Worm (Caenorhabditis elegans): ENCODE measurements around the gene tofu-1.
A peak's percentile ranks its signal among the peaks of the same experiment; 100 is the strongest.

tofu-1 gene

ce11 chrV:9980731-9981483 lies at the start of gene tofu-1, which contains the start of gene ruvb-1:
Gene tofu-1, plus strand, starts transcription at chrV:9981147.
Gene ruvb-1, minus strand, starts transcription at chrV:9980802.
- TF ChIP-seq grh-1 (GFP tag; IDR thresholded peaks at IDR 0.05) (peak; percentile 78), nhr-71 (tag; optimal IDR thresholded peaks at IDR 0.05) (peak; percentile 81), nhr-85 (tag) (peak; percentile 79), lin-35 (GFP tag; optimal IDR thresholded peaks at IDR 0.05) (peak; percentile 40 to 70), ceh-82 (tag; optimal IDR thresholded peaks at IDR 0.05) (peak in 2 of 3 experiments; percentile 39 to 42), unc-86 (tag; optimal IDR thresholded peaks at IDR 0.05) (peak; percentile 64), isw-1 (GFP tag; IDR thresholded peaks at IDR 0.05) (peak; percentile 48), mep-1 (tag; optimal IDR thresholded peaks at IDR 0.05) (peak; percentile 59), lin-13 (GFP tag; optimal IDR thresholded peaks at IDR 0.05) (peak; percentile 16), C16A3.4 (tag; optimal IDR thresholded peaks at IDR 0.05) (peak; percentile 45), nhr-20 (tag; optimal IDR thresholded peaks at IDR 0.05) (peak; percentile 79), rnt-1 (tag; optimal IDR thresholded peaks at IDR 0.05) (peak; percentile 43), elt-2 (tag; optimal IDR thresholded peaks at IDR 0.05) (peak; percentile 32), skn-1 (tag; optimal IDR thresholded peaks at IDR 0.05) (peak; percentile 3), efl-1 (optimal IDR thresholded peaks at IDR 0.05) (peak; percentile 30 to 60), efl-1 (GFP tag; optimal IDR thresholded peaks at IDR 0.05 in 1 of 2) (peak; percentile 49 to 96), lir-3 (tag; optimal IDR thresholded peaks at IDR 0.05; ENCODE audit: poor library complexity) (peak; percentile 64), tbx-2 (tag; optimal IDR thresholded peaks at IDR 0.05) (peak; percentile 72), pax-3 (tag; optimal IDR thresholded peaks at IDR 0.05) (peak; percentile 14), nhr-77 (tag; optimal IDR thresholded peaks at IDR 0.05) (peak; percentile 24), ztf-11 (tag; optimal IDR thresholded peaks at IDR 0.05) (peak in 1 of 2 experiments; percentile 64), dpl-1 (GFP tag; optimal IDR thresholded peaks at IDR 0.05) (peak; percentile 5 to 65 (median 49)), nhr-90 (tag; optimal IDR thresholded peaks at IDR 0.05; ENCODE audit: poor library complexity) (peak; percentile 87), swsn-7 (tag; optimal IDR thresholded peaks at IDR 0.05) (peak; percentile 78), blmp-1 (tag; optimal IDR thresholded peaks at IDR 0.05) (peak; percentile 14), xbp-1 (tag; optimal IDR thresholded peaks at IDR 0.05) (peak; percentile 75), lin-14 (GFP tag; optimal IDR thresholded peaks at IDR 0.05) (peak; percentile 63), nhr-47 (tag; optimal IDR thresholded peaks at IDR 0.05) (peak; percentile 84), F16B12.6 (tag; optimal IDR thresholded peaks at IDR 0.05) (peak; percentile 84), ceh-88 (GFP tag; IDR thresholded peaks at IDR 0.05) (peak; percentile 55), nhr-19 (GFP tag; conservative IDR thresholded peaks at IDR 0.05) (peak; percentile 81), lsy-2 (tag; optimal IDR thresholded peaks at IDR 0.05) (peak; percentile 46 to 60), dsc-1 (tag; optimal IDR thresholded peaks at IDR 0.05) (peak; percentile 24), ceh-8 (GFP tag; optimal IDR thresholded peaks at IDR 0.05) (peak; percentile 13), snu-23 (GFP tag; optimal IDR thresholded peaks at IDR 0.05) (peak; percentile 82), mab-9 (GFP tag; IDR thresholded peaks at IDR 0.05) (peak; percentile 52)

ce11 chrV:9937435-9937834 lies 43.5 kb upstream of the tofu-1 start, which contains the start of gene srj-33:
Gene srj-33, minus strand, starts transcription at chrV:9937535.
- TF ChIP-seq nhr-77 (tag; optimal IDR thresholded peaks at IDR 0.05) (no peak), alr-1 (tag; optimal IDR thresholded peaks at IDR 0.05; ENCODE audit: borderline replicate concordance) (no peak), ztf-11 (tag; optimal IDR thresholded peaks at IDR 0.05) (no peak), unc-86 (tag; optimal IDR thresholded peaks at IDR 0.05) (no peak), isw-1 (GFP tag; IDR thresholded peaks at IDR 0.05) (no peak), tlp-1 (tag; optimal IDR thresholded peaks at IDR 0.05) (no peak), lsy-2 (tag; optimal IDR thresholded peaks at IDR 0.05) (no peak), nhr-11 (tag; optimal IDR thresholded peaks at IDR 0.05) (no peak), aha-1 (tag; optimal IDR thresholded peaks at IDR 0.05) (no peak), unc-30 (tag; optimal IDR thresholded peaks at IDR 0.05) (no peak), mef-2 (tag; optimal IDR thresholded peaks at IDR 0.05) (no peak), nhr-237 (tag; optimal IDR thresholded peaks at IDR 0.05) (no peak), dsc-1 (tag; optimal IDR thresholded peaks at IDR 0.05) (no peak), sptf-1 (tag; optimal IDR thresholded peaks at IDR 0.05) (no peak), ceh-63 (GFP tag; optimal IDR thresholded peaks at IDR 0.05) (no peak)

All from whole organism, L1 larva.